Fruit fly (Drosophila melanogaster): ENCODE results near the gene Gr8a.

- TF ChIP-seq h (optimal IDR thresholded peaks at IDR 0.05) (no peak), insv (optimal IDR thresholded peaks at IDR 0.05) (no peak), psq (optimal IDR thresholded peaks at IDR 0.05) (no peak), ttk (optimal IDR thresholded peaks at IDR 0.05) (no peak), Sin3A (optimal IDR thresholded peaks at IDR 0.05) (no peak)
These were observed 30.6 kb upstream of the Gr8a start, which contains the start of gene CG12118 for dm6 chrX:9196362-9196761.
